Fruit fly (Drosophila melanogaster) whole organism, embryonic: ENCODE measurements around the gene CG42578.

Experiments
- ATbp ChIP-seq: fragments of 200-800 bp; sonication (Bioruptor generic); optimal IDR thresholded peaks from 2 replicates; lab custom pipeline; 2017; ENCODE audit warnings: missing biosample characterization, mild to moderate bottlenecking, missing genetic modification characterization, missing genetic modification reagents
- CG11398 ChIP-seq: fragments of 200-800 bp; sonication (Bioruptor generic); optimal IDR thresholded peaks from 2 replicates; lab custom pipeline; 2016; ENCODE audit warnings: missing biosample characterization, missing genetic modification characterization
- CG11695 ChIP-seq: fragments of 200-800 bp; sonication (Bioruptor generic); IDR thresholded peaks from 3 replicates; pipeline ENCODE4 v1.3.6; 2022; ENCODE audit warnings: missing biosample characterization, missing genetic modification characterization
- CG12071 ChIP-seq: fragments of 200-800 bp; sonication (Bioruptor generic); optimal IDR thresholded peaks from 3 replicates; lab custom pipeline; 2018; ENCODE audit warnings: missing biosample characterization, mild to moderate bottlenecking, missing genetic modification characterization
- CG12219 ChIP-seq: fragments of 200-800 bp; sonication (Bioruptor generic); optimal IDR thresholded peaks from 3 replicates; lab custom pipeline; 2018; ENCODE audit warnings: missing biosample characterization, mild to moderate bottlenecking, missing genetic modification characterization
- CG12236 ChIP-seq: fragments of 200-800 bp; sonication (Bioruptor generic); optimal IDR thresholded peaks from 2 replicates; lab custom pipeline; 2016; ENCODE audit warnings: missing biosample characterization, missing genetic modification characterization
- CG12769 ChIP-seq: fragments of 200-800 bp; sonication (Bioruptor generic); optimal IDR thresholded peaks from 2 replicates; lab custom pipeline; 2019; ENCODE audit warnings: missing biosample characterization, mild to moderate bottlenecking, missing genetic modification characterization, moderate library complexity
- CG13775 ChIP-seq: fragments of 200-800 bp; sonication (Bioruptor generic); optimal IDR thresholded peaks from 3 replicates; lab custom pipeline; 2017; ENCODE audit warnings: missing biosample characterization, mild to moderate bottlenecking, missing genetic modification characterization
- CG14050 ChIP-seq: fragments of 200-800 bp; sonication (Bioruptor generic); IDR thresholded peaks from 3 replicates; pipeline ENCODE4 v1.3.6; 2022; ENCODE audit warnings: missing biosample characterization, missing genetic modification characterization
- CG1603 ChIP-seq: fragments of 200-800 bp; sonication (Bioruptor generic); optimal IDR thresholded peaks from 2 replicates; lab custom pipeline; 2019; ENCODE audit warnings: missing biosample characterization, mild to moderate bottlenecking, missing genetic modification characterization, moderate library complexity
- CG17612 ChIP-seq: fragments of 200-800 bp; sonication (Bioruptor generic); IDR thresholded peaks from 2 replicates; pipeline ENCODE4 v1.3.6; 2022; ENCODE audit warnings: missing biosample characterization, missing genetic modification characterization
- CG2889 ChIP-seq: fragments of 200-800 bp; sonication (Bioruptor generic); IDR thresholded peaks from 3 replicates; pipeline ENCODE4 v1.3.6; 2022; ENCODE audit warnings: missing biosample characterization, missing genetic modification characterization
- CG33213 ChIP-seq: fragments of 200-800 bp; sonication (Bioruptor generic); optimal IDR thresholded peaks from 3 replicates; lab custom pipeline; 2016; ENCODE audit warnings: missing biosample characterization, missing genetic modification characterization
- CG3407 ChIP-seq: fragments of 200-800 bp; sonication (Bioruptor generic); optimal IDR thresholded peaks from 2 replicates; lab custom pipeline; 2018; ENCODE audit warnings: missing biosample characterization, mild to moderate bottlenecking, missing genetic modification characterization
- CG3838 ChIP-seq: fragments of 200-800 bp; sonication (Bioruptor generic); optimal IDR thresholded peaks from 3 replicates; lab custom pipeline; 2016; ENCODE audit warnings: missing biosample characterization, missing genetic modification characterization
- CG3847 ChIP-seq: fragments of 200-800 bp; sonication (Bioruptor generic); IDR thresholded peaks from 2 replicates; pipeline ENCODE4 v1.3.6; 2022; ENCODE audit warnings: missing biosample characterization, missing genetic modification characterization
- CG4707 ChIP-seq: fragments of 200-800 bp; sonication (Bioruptor generic); optimal IDR thresholded peaks from 2 replicates; lab custom pipeline; 2018; ENCODE audit warnings: missing biosample characterization, mild to moderate bottlenecking, missing genetic modification characterization, moderate library complexity
- CG4820 ChIP-seq: fragments of 200-800 bp; sonication (Bioruptor generic); optimal IDR thresholded peaks from 3 replicates; lab custom pipeline; 2016; ENCODE audit warnings: missing biosample characterization, missing genetic modification characterization
- CG6791 ChIP-seq: fragments of 200-800 bp; sonication (Bioruptor generic); IDR thresholded peaks from 3 replicates; pipeline ENCODE4 v1.3.6; 2022; ENCODE audit warnings: missing biosample characterization, missing genetic modification characterization; ENCODE audit not compliant: partially characterized antibody
- CoRest ChIP-seq: fragments of 200-800 bp; sonication (Bioruptor generic); optimal IDR thresholded peaks from 3 replicates; lab custom pipeline; 2018; ENCODE audit warnings: missing biosample characterization, mild to moderate bottlenecking, missing genetic modification characterization, moderate library complexity
- Deaf1 ChIP-seq: fragments of 200-800 bp; optimal IDR thresholded peaks from 3 replicates; lab custom pipeline; 2019; ENCODE audit warnings: missing biosample characterization, mild to moderate bottlenecking, missing genetic modification characterization, moderate library complexity
- Drgx ChIP-seq: fragments of 200-800 bp; sonication (Bioruptor generic); IDR thresholded peaks from 2 replicates; pipeline ENCODE4 v1.3.6; 2022; ENCODE audit warnings: missing biosample characterization, missing genetic modification characterization
- H15 ChIP-seq: fragments of 200-800 bp; sonication (Bioruptor generic); IDR thresholded peaks from 3 replicates; pipeline ENCODE4 v1.3.6; 2022; ENCODE audit warnings: missing biosample characterization, missing genetic modification characterization
- HLH54F ChIP-seq: fragments of 200-800 bp; sonication (Bioruptor generic); optimal IDR thresholded peaks from 3 replicates; lab custom pipeline; 2016; ENCODE audit warnings: missing biosample characterization, missing genetic modification characterization
- HmgD ChIP-seq: fragments of 200-800 bp; sonication (Bioruptor generic); optimal IDR thresholded peaks from 3 replicates; lab custom pipeline; 2016; ENCODE audit warnings: missing biosample characterization, missing genetic modification characterization
- Jarid2 ChIP-seq: fragments of 200-800 bp; sonication (Bioruptor generic); optimal IDR thresholded peaks from 3 replicates; lab custom pipeline; 2017; ENCODE audit warnings: mild to moderate bottlenecking, missing biosample characterization, missing genetic modification reagents, missing genetic modification characterization
- NFAT ChIP-seq: fragments of 200-800 bp; sonication (Bioruptor generic); IDR thresholded peaks from 2 replicates; pipeline ENCODE4 v1.3.6; 2022; ENCODE audit warnings: missing biosample characterization, missing genetic modification characterization
- Oaz ChIP-seq: fragments of 200-800 bp; sonication (Bioruptor generic); IDR thresholded peaks from 2 replicates; pipeline ENCODE4 v1.3.6; 2022; ENCODE audit warnings: missing biosample characterization, missing genetic modification characterization
- Ssrp ChIP-seq: fragments of 200-800 bp; sonication (Bioruptor generic); optimal IDR thresholded peaks from 2 replicates; lab custom pipeline; 2018; ENCODE audit warnings: missing biosample characterization, mild to moderate bottlenecking, missing genetic modification characterization, moderate library complexity
- Taf1 ChIP-seq: fragments of 200-800 bp; sonication (Bioruptor generic); IDR thresholded peaks from 2 replicates; pipeline ENCODE4 v1.3.6; 2022; ENCODE audit warnings: missing biosample characterization, missing genetic modification characterization
- bab2 ChIP-seq: fragments of 200-800 bp; sonication (Bioruptor generic); optimal IDR thresholded peaks from 2 replicates; lab custom pipeline; 2016; ENCODE audit warnings: missing biosample characterization, missing genetic modification characterization
- bigmax ChIP-seq: fragments of 200-800 bp; sonication (Bioruptor generic); optimal IDR thresholded peaks from 2 replicates; lab custom pipeline; 2018; ENCODE audit warnings: missing biosample characterization, mild to moderate bottlenecking, missing genetic modification characterization
- cg ChIP-seq: fragments of 200-800 bp; sonication (Bioruptor generic); optimal IDR thresholded peaks from 3 replicates; lab custom pipeline; 2019; ENCODE audit warnings: missing biosample characterization, mild to moderate bottlenecking, missing genetic modification characterization, moderate library complexity
- ems ChIP-seq: fragments of 200-800 bp; sonication (Bioruptor generic); optimal IDR thresholded peaks from 3 replicates; lab custom pipeline; 2016; ENCODE audit warnings: missing biosample characterization, missing genetic modification characterization
- her ChIP-seq: fragments of 200-800 bp; sonication (Bioruptor generic); optimal IDR thresholded peaks from 2 replicates; lab custom pipeline; 2016; ENCODE audit warnings: missing biosample characterization, missing genetic modification characterization
- knrl ChIP-seq: fragments of 200-800 bp; sonication (Bioruptor generic); IDR thresholded peaks from 3 replicates; pipeline ENCODE4 v1.3.6; 2022; ENCODE audit warnings: missing biosample characterization, missing genetic modification characterization; ENCODE audit not compliant: partially characterized antibody
- lilli ChIP-seq: fragments of 200-800 bp; sonication (Bioruptor generic); optimal IDR thresholded peaks from 3 replicates; lab custom pipeline; 2016; ENCODE audit warnings: missing biosample characterization, missing genetic modification characterization
- luna ChIP-seq: fragments of 200-800 bp; sonication (Bioruptor generic); optimal IDR thresholded peaks from 2 replicates; lab custom pipeline; 2016; ENCODE audit warnings: missing biosample characterization, missing genetic modification characterization
- mam ChIP-seq: fragments of 200-800 bp; sonication (Bioruptor generic); optimal IDR thresholded peaks from 3 replicates; lab custom pipeline; 2016; ENCODE audit warnings: missing biosample characterization, missing genetic modification characterization
- oc ChIP-seq: fragments of 200-800 bp; sonication (Bioruptor generic); optimal IDR thresholded peaks from 2 replicates; lab custom pipeline; 2018; ENCODE audit warnings: missing biosample characterization, mild to moderate bottlenecking, missing genetic modification characterization, moderate library complexity
- pan ChIP-seq, 4 experiments: fragments of >200 bp in 3 of 4; fragments of 200-800 bp in 1 of 4; sonication (Bioruptor generic) in 1 of 4; optimal IDR thresholded peaks in 3 of 4; IDR thresholded peaks in 1 of 4; 2 replicates each; pipeline versions ENCODE4 v1.3.6 to Lab custom; 2017 to 2022; ENCODE audit warnings: missing biosample characterization in 2 of 4, missing genetic modification characterization in 2 of 4, mixed read lengths in 1 of 4
- psq ChIP-seq: fragments of 200-800 bp; sonication (Bioruptor generic); optimal IDR thresholded peaks from 2 replicates; lab custom pipeline; 2017; ENCODE audit warnings: missing biosample characterization, missing genetic modification characterization
- ro ChIP-seq: fragments of 200-800 bp; sonication (Bioruptor generic); IDR thresholded peaks from 2 replicates; pipeline ENCODE4 v1.3.6; 2022; ENCODE audit warnings: missing biosample characterization, missing genetic modification characterization
- row ChIP-seq: fragments of 200-800 bp; sonication (Bioruptor generic); IDR thresholded peaks from 3 replicates; pipeline ENCODE4 v1.3.6; 2022; ENCODE audit warnings: missing biosample characterization, missing genetic modification characterization
- schlank ChIP-seq: fragments of 200-800 bp; sonication (Bioruptor generic); optimal IDR thresholded peaks from 2 replicates; lab custom pipeline; 2018; ENCODE audit warnings: missing biosample characterization, mild to moderate bottlenecking, missing genetic modification characterization
- trh ChIP-seq: fragments of 200-800 bp; sonication (Bioruptor generic); optimal IDR thresholded peaks from 2 replicates; lab custom pipeline; 2016; ENCODE audit warnings: missing biosample characterization, missing genetic modification characterization
- twi ChIP-seq: fragments of 200-800 bp; optimal IDR thresholded peaks from 2 replicates; lab custom pipeline; 2019; ENCODE audit warnings: missing biosample characterization, mild to moderate bottlenecking, missing genetic modification characterization, moderate library complexity
- usp ChIP-seq: fragments of >200 bp; optimal IDR thresholded peaks from 2 replicates; lab custom pipeline; 2017; ENCODE audit warnings: missing biosample characterization, missing genetic modification characterization
- wek ChIP-seq: fragments of 200-800 bp; sonication (Bioruptor generic); optimal IDR thresholded peaks from 3 replicates; lab custom pipeline; 2018; ENCODE audit warnings: missing biosample characterization, mild to moderate bottlenecking, missing genetic modification characterization, moderate library complexity

The CG42578 gene

dm6 chrX:20495767-20496656 is 49.8 kb downstream of the CG42578 start (continued):
- TF ChIP-seq CG11398 (no peak), Taf1 (GFP tag; lab: Robert Waterston, UW) (no peak), CG13775 (GFP tag; lab: Kevin White, UChicago) (peak; percentile 63), CG1603 (tag; lab: Kevin White, UChicago) (peak; percentile 66), cg (GFP tag; lab: Kevin White, UChicago) (no peak), lilli (peak; percentile 61), her (GFP tag; lab: Kevin White, UChicago) (peak; percentile 0), CG3847 (GFP tag; lab: Robert Waterston, UW) (no peak), wek (no peak), trh (peak; percentile 41), CG4707 (GFP tag; lab: Kevin White, UChicago) (no peak), NFAT (GFP tag; lab: Robert Waterston, UW) (0 out of 2 replicates have a peak, but pooled peaks have one; percentile 16), ems (peak; percentile 56), CG3838 (peak; percentile 49), pan (optimal IDR thresholded peaks at IDR 0.05; lab: Kevin White, UChicago) (peak in 1 of 2 experiments; percentile 60), pan (GFP tag; optimal IDR thresholded peaks at IDR 0.05 in 1 of 2, IDR thresholded peaks at IDR 0.05 in 1 of 2) (peak; percentile 32 to 49), CG12071 (GFP tag; lab: Kevin White, UChicago) (no peak), oc (tag; lab: Kevin White, UChicago) (peak; percentile 21), Jarid2 (no peak), Ssrp (tag; lab: Kevin White, UChicago) (peak; percentile 71), ro (no peak), CG12769 (tag; lab: Kevin White, UChicago) (peak; percentile 12), knrl (GFP tag; lab: Robert Waterston, UW) (no peak), CG12219 (GFP tag; lab: Kevin White, UChicago) (peak; percentile 22), CoRest (tag; lab: Kevin White, UChicago) (peak; percentile 69), Oaz (GFP tag; lab: Robert Waterston, UW) (no peak), psq (peak; percentile 4), row (GFP tag; lab: Robert Waterston, UW) (peak; percentile 92), CG17612 (GFP tag; lab: Robert Waterston, UW) (no peak), Drgx (GFP tag; lab: Robert Waterston, UW) (peak; percentile 59; the same call in 1 of the 2 replicates), Deaf1 (tag; lab: Kevin White, UChicago) (no peak), HLH54F (GFP tag; lab: Kevin White, UChicago) (peak; percentile 65), ATbp (GFP tag; lab: Kevin White, UChicago) (peak; percentile 52), CG2889 (no peak), CG33213 (GFP tag; lab: Kevin White, UChicago) (no peak), bigmax (GFP tag; lab: Kevin White, UChicago) (no peak), CG4820 (GFP tag; lab: Kevin White, UChicago) (peak; percentile 49), bab2 (GFP tag; lab: Kevin White, UChicago) (peak; percentile 78), usp (GFP tag; lab: Kevin White, UChicago) (no peak), CG6791 (GFP tag; lab: Robert Waterston, UW) (no peak), schlank (no peak), CG11695 (GFP tag; lab: Robert Waterston, UW) (peak; percentile 69; the same call in 2 of the 3 replicates), CG12236 (GFP tag; lab: Kevin White, UChicago) (no peak), twi (tag; lab: Kevin White, UChicago) (peak; percentile 21), CG14050 (peak; percentile 60), CG3407 (GFP tag; lab: Kevin White, UChicago) (peak; percentile 23), mam (GFP tag; lab: Kevin White, UChicago) (peak; percentile 66), H15 (GFP tag; lab: Robert Waterston, UW) (0 out of 3 replicates have a peak, but pooled peaks have one; percentile 22), luna (GFP tag; lab: Kevin White, UChicago) (no peak), HmgD (GFP tag; lab: Kevin White, UChicago) (no peak)
